Fruit fly (Drosophila melanogaster) whole organism, embryonic: ENCODE results near the gene PolD2.

Source experiments
- ATbp ChIP-seq: fragments of 200-800 bp; sonication (Bioruptor generic); optimal IDR thresholded peaks from 2 replicates; lab custom pipeline; 2017; ENCODE audit warnings: missing biosample characterization, mild to moderate bottlenecking, missing genetic modification characterization, missing genetic modification reagents
- Atf-2 ChIP-seq: fragments of 200-800 bp; sonication (Bioruptor generic); optimal IDR thresholded peaks from 2 replicates; lab custom pipeline; 2016; ENCODE audit warnings: missing biosample characterization, missing genetic modification characterization
- Awh ChIP-seq: fragments of 200-800 bp; sonication (Bioruptor generic); IDR thresholded peaks from 2 replicates; pipeline ENCODE4, ENCODE4 v1.3.6; 2022; ENCODE audit warnings: missing biosample characterization, missing genetic modification characterization
- CG10147 ChIP-seq: fragments of 200-800 bp; sonication (Bioruptor generic); optimal IDR thresholded peaks from 2 replicates; lab custom pipeline; 2019; ENCODE audit warnings: missing biosample characterization, mild to moderate bottlenecking, missing genetic modification characterization, moderate library complexity
- CG1024 ChIP-seq: fragments of 200-800 bp; sonication (Bioruptor generic); IDR thresholded peaks from 2 replicates; pipeline ENCODE4 v1.3.6; 2022; ENCODE audit warnings: missing biosample characterization, missing genetic modification characterization
- CG10321 ChIP-seq: fragments of 200-800 bp; sonication (Bioruptor generic); IDR thresholded peaks from 2 replicates; pipeline ENCODE4 v1.3.6; 2022; ENCODE audit warnings: missing biosample characterization, missing genetic modification characterization
- CG12299 ChIP-seq: fragments of 200-800 bp; sonication (Bioruptor generic); optimal IDR thresholded peaks from 2 replicates; lab custom pipeline; 2018; ENCODE audit warnings: missing biosample characterization, mild to moderate bottlenecking, missing genetic modification characterization
- CG16815 ChIP-seq: fragments of 200-800 bp; sonication (Bioruptor generic); optimal IDR thresholded peaks from 3 replicates; lab custom pipeline; 2017; ENCODE audit warnings: missing biosample characterization, mild to moderate bottlenecking, missing genetic modification characterization
- CG1792 ChIP-seq: fragments of 200-800 bp; sonication (Bioruptor generic); optimal IDR thresholded peaks from 2 replicates; lab custom pipeline; 2016; ENCODE audit warnings: missing biosample characterization, missing genetic modification characterization
- CG18619 ChIP-seq: fragments of 200-800 bp; sonication (Bioruptor generic); optimal IDR thresholded peaks from 3 replicates; lab custom pipeline; 2017; ENCODE audit warnings: missing biosample characterization, mild to moderate bottlenecking, missing genetic modification characterization
- CG2120 ChIP-seq: fragments of 200-800 bp; sonication (Bioruptor generic); optimal IDR thresholded peaks from 3 replicates; lab custom pipeline; 2016; ENCODE audit warnings: missing biosample characterization, missing genetic modification characterization
- CG30403 ChIP-seq: fragments of 200-800 bp; sonication (Bioruptor generic); optimal IDR thresholded peaks from 3 replicates; lab custom pipeline; 2016; ENCODE audit warnings: missing biosample characterization, missing genetic modification characterization
- CG3163 ChIP-seq: fragments of 200-800 bp; sonication (Bioruptor generic); optimal IDR thresholded peaks from 3 replicates; lab custom pipeline; 2016; ENCODE audit warnings: missing biosample characterization, missing genetic modification characterization
- CG3838 ChIP-seq: fragments of 200-800 bp; sonication (Bioruptor generic); optimal IDR thresholded peaks from 3 replicates; lab custom pipeline; 2016; ENCODE audit warnings: missing biosample characterization, missing genetic modification characterization
- CG4707 ChIP-seq: fragments of 200-800 bp; sonication (Bioruptor generic); optimal IDR thresholded peaks from 2 replicates; lab custom pipeline; 2018; ENCODE audit warnings: missing biosample characterization, mild to moderate bottlenecking, missing genetic modification characterization, moderate library complexity
- CG5953 ChIP-seq: fragments of 200-800 bp; sonication (Bioruptor generic); IDR thresholded peaks from 2 replicates; pipeline ENCODE4 v1.3.6; 2022; ENCODE audit warnings: missing biosample characterization, missing genetic modification characterization
- CG6272 ChIP-seq: fragments of 200-800 bp; sonication (Bioruptor generic); IDR thresholded peaks from 2 replicates; pipeline ENCODE4 v1.3.6; 2022; ENCODE audit warnings: missing biosample characterization, missing genetic modification characterization
- CG6683 ChIP-seq: fragments of 200-800 bp; sonication (Bioruptor generic); optimal IDR thresholded peaks from 2 replicates; lab custom pipeline; 2017; ENCODE audit warnings: missing biosample characterization, mild to moderate bottlenecking, missing genetic modification characterization, missing genetic modification reagents
- CG7556 ChIP-seq: fragments of 200-800 bp; sonication (Bioruptor generic); optimal IDR thresholded peaks from 2 replicates; lab custom pipeline; 2017; ENCODE audit warnings: missing biosample characterization, mild to moderate bottlenecking, missing genetic modification characterization
- CG9932 ChIP-seq: fragments of 200-800 bp; sonication (Bioruptor generic); IDR thresholded peaks from 2 replicates; pipeline ENCODE4 v1.3.6; 2022; ENCODE audit warnings: missing biosample characterization, missing genetic modification characterization
- Dip3 ChIP-seq: fragments of 200-800 bp; sonication (Bioruptor generic); optimal IDR thresholded peaks from 3 replicates; lab custom pipeline; 2016; ENCODE audit warnings: missing biosample characterization, missing genetic modification characterization
- H2.0 ChIP-seq: fragments of 200-800 bp; sonication (Bioruptor generic); IDR thresholded peaks from 2 replicates; pipeline ENCODE4 v1.3.6; 2022; ENCODE audit warnings: missing biosample characterization, missing genetic modification characterization
- HLH3B ChIP-seq: fragments of 200-800 bp; sonication (Bioruptor generic); IDR thresholded peaks from 2 replicates; pipeline ENCODE4 v1.3.6; 2022; ENCODE audit warnings: missing biosample characterization, missing genetic modification characterization
- HLH4C ChIP-seq: fragments of 200-800 bp; sonication (Bioruptor generic); IDR thresholded peaks from 3 replicates; pipeline ENCODE4 v1.3.6; 2022; ENCODE audit warnings: missing biosample characterization, missing genetic modification characterization; ENCODE audit not compliant: partially characterized antibody
- Hand ChIP-seq: fragments of 200-800 bp; sonication (Bioruptor generic); optimal IDR thresholded peaks from 2 replicates; lab custom pipeline; 2017; ENCODE audit warnings: mild to moderate bottlenecking, missing biosample characterization, missing genetic modification reagents, missing genetic modification characterization
- Nf-YA ChIP-seq: fragments of 200-800 bp; sonication (Bioruptor generic); IDR thresholded peaks from 2 replicates; pipeline ENCODE4 v1.3.6; 2022; ENCODE audit warnings: missing biosample characterization, missing genetic modification characterization
- Sry-β ChIP-seq: fragments of 200-800 bp; sonication (Bioruptor generic); optimal IDR thresholded peaks from 2 replicates; lab custom pipeline; 2018; ENCODE audit warnings: missing biosample characterization, mild to moderate bottlenecking, missing genetic modification characterization, moderate library complexity
- bbx ChIP-seq: fragments of 200-800 bp; sonication (Bioruptor generic); IDR thresholded peaks from 2 replicates; pipeline ENCODE4 v1.3.6; 2022; ENCODE audit warnings: missing biosample characterization, missing genetic modification characterization; ENCODE audit not compliant: partially characterized antibody
- bsh ChIP-seq, 2 experiments: fragments of 200-800 bp; sonication (Bioruptor generic); optimal IDR thresholded peaks; 2 replicates each; lab custom pipeline; 2017 to 2018; ENCODE audit warnings: mild to moderate bottlenecking in 2 of 2, missing biosample characterization in 2 of 2, missing genetic modification characterization in 2 of 2, moderate library complexity in 1 of 2
- cato ChIP-seq: fragments of 200-800 bp; sonication (Bioruptor generic); optimal IDR thresholded peaks from 2 replicates; lab custom pipeline; 2016; ENCODE audit warnings: missing biosample characterization, missing genetic modification characterization, borderline replicate concordance
- chn ChIP-seq: fragments of 200-800 bp; sonication (Bioruptor generic); optimal IDR thresholded peaks from 2 replicates; lab custom pipeline; 2016; ENCODE audit warnings: missing biosample characterization, missing genetic modification characterization
- crol ChIP-seq: fragments of 200-800 bp; sonication (Bioruptor generic); IDR thresholded peaks from 2 replicates; pipeline ENCODE4 v1.3.6; 2022; ENCODE audit warnings: missing biosample characterization, missing genetic modification characterization
- ems ChIP-seq: fragments of 200-800 bp; sonication (Bioruptor generic); optimal IDR thresholded peaks from 3 replicates; lab custom pipeline; 2016; ENCODE audit warnings: missing biosample characterization, missing genetic modification characterization
- eyg ChIP-seq: fragments of 200-800 bp; sonication (Bioruptor generic); optimal IDR thresholded peaks from 3 replicates; lab custom pipeline; 2016; ENCODE audit warnings: missing biosample characterization, missing genetic modification characterization
- gem ChIP-seq: fragments of 200-800 bp; sonication (Bioruptor generic); optimal IDR thresholded peaks from 2 replicates; lab custom pipeline; 2019; ENCODE audit warnings: missing biosample characterization, mild to moderate bottlenecking, missing genetic modification characterization, moderate library complexity
- ham ChIP-seq: fragments of 200-800 bp; sonication (Bioruptor generic); IDR thresholded peaks from 2 replicates; pipeline ENCODE4 v1.3.6; 2022; ENCODE audit warnings: missing biosample characterization, missing genetic modification characterization
- jing ChIP-seq: fragments of 200-800 bp; sonication (Bioruptor generic); optimal IDR thresholded peaks from 2 replicates; lab custom pipeline; 2018; ENCODE audit warnings: missing biosample characterization, mild to moderate bottlenecking, missing genetic modification characterization
- oc ChIP-seq: fragments of 200-800 bp; sonication (Bioruptor generic); optimal IDR thresholded peaks from 2 replicates; lab custom pipeline; 2018; ENCODE audit warnings: missing biosample characterization, mild to moderate bottlenecking, missing genetic modification characterization, moderate library complexity
- pros ChIP-seq: fragments of 200-800 bp; sonication (Bioruptor generic); optimal IDR thresholded peaks from 3 replicates; lab custom pipeline; 2019; ENCODE audit warnings: missing biosample characterization, mild to moderate bottlenecking, missing genetic modification characterization, moderate library complexity
- sd ChIP-seq: fragments of 200-800 bp; sonication (Bioruptor generic); optimal IDR thresholded peaks from 3 replicates; lab custom pipeline; 2018; ENCODE audit warnings: missing biosample characterization, mild to moderate bottlenecking, missing genetic modification characterization, moderate library complexity
- shn ChIP-seq: fragments of 200-800 bp; sonication (Bioruptor generic); optimal IDR thresholded peaks from 3 replicates; lab custom pipeline; 2016; ENCODE audit warnings: missing biosample characterization, missing genetic modification characterization
- sisA ChIP-seq: fragments of 200-800 bp; sonication (Bioruptor generic); IDR thresholded peaks from 2 replicates; pipeline ENCODE4 v1.3.6; 2022; ENCODE audit warnings: missing biosample characterization, missing genetic modification characterization
- so ChIP-seq: fragments of 200-800 bp; sonication (Bioruptor generic); IDR thresholded peaks from 3 replicates; pipeline ENCODE4 v1.3.6; 2022; ENCODE audit warnings: missing biosample characterization, missing genetic modification characterization
- tna ChIP-seq: fragments of 200-800 bp; sonication (Bioruptor generic); IDR thresholded peaks from 2 replicates; pipeline ENCODE4 v1.3.6; 2022; ENCODE audit warnings: missing biosample characterization, missing genetic modification characterization; ENCODE audit not compliant: partially characterized antibody
- trh ChIP-seq: fragments of 200-800 bp; sonication (Bioruptor generic); optimal IDR thresholded peaks from 2 replicates; lab custom pipeline; 2016; ENCODE audit warnings: missing biosample characterization, missing genetic modification characterization
- ttk ChIP-seq: fragments of 200-800 bp; sonication (Bioruptor generic); IDR thresholded peaks from 2 replicates; pipeline ENCODE4 v2.1.2; 2022; ENCODE audit warnings: missing biosample characterization, missing genetic modification characterization
- unc-4 ChIP-seq: fragments of 200-800 bp; sonication (Bioruptor generic); IDR thresholded peaks from 2 replicates; pipeline ENCODE4 v1.3.6; 2022; ENCODE audit warnings: missing biosample characterization, missing genetic modification characterization; ENCODE audit not compliant: partially characterized antibody
- unpg ChIP-seq: fragments of 200-800 bp; sonication (Bioruptor generic); optimal IDR thresholded peaks from 3 replicates; lab custom pipeline; 2018; ENCODE audit warnings: missing biosample characterization, mild to moderate bottlenecking, missing genetic modification characterization, moderate library complexity
- vvl ChIP-seq: fragments of 200-800 bp; sonication (Bioruptor generic); IDR thresholded peaks from 2 replicates; pipeline ENCODE4 v1.3.6; 2022; ENCODE audit warnings: missing biosample characterization, missing genetic modification characterization
- z ChIP-seq: fragments of 200-800 bp; sonication (Bioruptor generic); IDR thresholded peaks from 3 replicates; pipeline ENCODE4 v1.3.6; 2022; ENCODE audit warnings: missing biosample characterization, missing genetic modification characterization
- zf30C ChIP-seq: fragments of 200-800 bp; sonication (Bioruptor generic); optimal IDR thresholded peaks from 3 replicates; lab custom pipeline; 2018; ENCODE audit warnings: missing biosample characterization, mild to moderate bottlenecking, missing genetic modification characterization

Gene PolD2

dm6 chr3L:1730873-1731272 lies 44.6 kb upstream of the PolD2 start, which contains the start of gene drpr (continued):
- TF ChIP-seq vvl (peak; percentile 61), CG4707 (peak; percentile 54), ems (GFP tag; lab: Kevin White, UChicago) (no peak), oc (tag; lab: Kevin White, UChicago) (no peak), CG6272 (GFP tag; lab: Robert Waterston, UW) (no peak), jing (no peak), CG3838 (peak; percentile 12), CG9932 (GFP tag; lab: Robert Waterston, UW) (0 out of 2 replicates have a peak, but pooled peaks have one; percentile 16), Atf-2 (GFP tag; lab: Kevin White, UChicago) (no peak), bbx (GFP tag; lab: Robert Waterston, UW) (peak; percentile 66), crol (no peak), CG16815 (GFP tag; lab: Kevin White, UChicago) (no peak), ATbp (GFP tag; lab: Kevin White, UChicago) (no peak), pros (GFP tag; lab: Kevin White, UChicago) (no peak), bsh (GFP tag; optimal IDR thresholded peaks at IDR 0.05; lab: Kevin White, UChicago) (no peak), cato (GFP tag; lab: Kevin White, UChicago) (no peak), CG10147 (GFP tag; lab: Kevin White, UChicago) (no peak), tna (GFP tag; lab: Robert Waterston, UW) (peak; percentile 42; the same call in 1 of the 2 replicates), CG5953 (no peak), sd (tag; lab: Kevin White, UChicago) (no peak), CG18619 (GFP tag; lab: Kevin White, UChicago) (no peak), HLH4C (GFP tag; lab: Robert Waterston, UW) (0 out of 3 replicates have a peak, but pooled peaks have one; percentile 35), unc-4 (GFP tag; lab: Robert Waterston, UW) (no peak), CG3163 (GFP tag; lab: Kevin White, UChicago) (no peak), ham (no peak), unpg (GFP tag; lab: Kevin White, UChicago) (peak; percentile 13), so (no peak), CG7556 (no peak), CG6683 (GFP tag; lab: Kevin White, UChicago) (no peak), gem (tag; lab: Kevin White, UChicago) (peak; percentile 11), Hand (no peak), H2.0 (GFP tag; lab: Robert Waterston, UW) (no peak), eyg (GFP tag; lab: Kevin White, UChicago) (peak; percentile 6), CG2120 (GFP tag; lab: Kevin White, UChicago) (peak; percentile 7), z (GFP tag; lab: Robert Waterston, UW) (peak; percentile 78), CG1792 (GFP tag; lab: Kevin White, UChicago) (no peak), trh (GFP tag; lab: Kevin White, UChicago) (no peak), Awh (no peak), ttk (GFP tag; lab: Robert Waterston, UW) (no peak), Nf-YA (GFP tag; lab: Robert Waterston, UW) (no peak), sisA (GFP tag; lab: Robert Waterston, UW) (no peak), Dip3 (GFP tag; lab: Kevin White, UChicago) (no peak), chn (GFP tag; lab: Kevin White, UChicago) (no peak), HLH3B (GFP tag; lab: Robert Waterston, UW) (no peak), shn (GFP tag; lab: Kevin White, UChicago) (no peak), zf30C (GFP tag; lab: Kevin White, UChicago) (peak; percentile 23), CG1024 (GFP tag; lab: Robert Waterston, UW) (no peak), CG10321 (GFP tag; lab: Robert Waterston, UW) (no peak), Sry-β (GFP tag; lab: Kevin White, UChicago) (peak; percentile 48), CG30403 (no peak), CG12299 (tag; lab: Kevin White, UChicago) (peak; percentile 81)
